Worm (Caenorhabditis elegans): ENCODE results near the gene rig-6.

ce11 chrII:4762574-4763285, 49.2 kb downstream of the rig-6 start, which contains the start of gene F26G1.2:
- TF ChIP-seq ama-1 (optimal IDR thresholded peaks at IDR 0.05) (no peak), ceh-13 (GFP tag; optimal IDR thresholded peaks at IDR 0.05) (no peak), sea-1 (GFP tag; conservative IDR thresholded peaks at IDR 0.05) (no peak), F13C5.2 (tag; optimal IDR thresholded peaks at IDR 0.05) (no peak)

Measured in whole organism, early embryonic.